Worm (Caenorhabditis elegans): ENCODE data around the gene ash-2.

The ash-2 gene

DNA sequence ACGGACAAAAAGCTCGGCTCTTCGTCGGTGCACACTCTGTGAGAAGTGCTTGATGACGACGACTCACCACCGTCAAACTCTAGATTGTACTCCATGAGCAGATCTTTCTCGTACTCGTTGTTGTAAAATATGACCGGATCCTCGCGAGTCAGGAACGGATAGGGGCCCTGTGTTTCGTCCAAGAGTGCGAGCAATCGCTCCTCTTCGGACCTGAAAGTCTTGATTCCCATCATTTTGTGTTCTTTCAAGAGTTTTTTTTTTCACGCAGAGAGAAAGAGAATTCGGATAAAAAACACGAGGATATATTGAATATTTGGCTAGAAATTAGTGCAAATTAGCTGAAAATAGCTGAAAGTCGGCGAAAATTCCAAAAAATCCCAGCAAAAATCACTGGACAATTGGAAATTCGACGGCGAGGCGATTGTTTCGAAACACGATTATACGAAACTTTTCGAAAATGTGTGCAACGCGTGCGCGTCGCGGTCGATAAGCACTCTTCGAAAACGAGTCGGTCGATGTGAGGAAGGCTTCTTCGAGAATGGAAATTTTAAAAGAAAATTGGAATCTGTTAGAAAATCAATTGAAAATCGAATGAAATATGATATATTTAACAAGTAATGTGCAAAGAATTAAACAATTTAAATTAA is at the start of gene ash-2, which contains the start of gene Y17G7B.20:
ash-2 (plus strand) TSS at position 390 of the 647 bp plus-strand sequence.
Y17G7B.20 (minus strand) TSS at position 396 of the 647 bp plus-strand sequence.
- no peak for TF ChIP-seq dao-5 (tag; optimal IDR thresholded peaks at IDR 0.05)
- TF ChIP-seq him-1 (tag; optimal IDR thresholded peaks at IDR 0.05), result no peak
- no peak for TF ChIP-seq W03F9.2 (tag; optimal IDR thresholded peaks at IDR 0.05)

- TF ChIP-seq dao-5 (tag; optimal IDR thresholded peaks at IDR 0.05), result no peak
- no peak for TF ChIP-seq him-1 (tag; optimal IDR thresholded peaks at IDR 0.05)
- no peak for TF ChIP-seq W03F9.2 (tag; optimal IDR thresholded peaks at IDR 0.05)
Measured at ce11 chrII:11930132-11930531, 49.5 kb upstream of the ash-2 start.

- TF ChIP-seq dao-5 (tag; optimal IDR thresholded peaks at IDR 0.05) (no peak), W03F9.2 (tag; optimal IDR thresholded peaks at IDR 0.05) (no peak), him-1 (tag; optimal IDR thresholded peaks at IDR 0.05) (no peak)
Measured at ce11 chrII:11935266-11935665, 44.4 kb upstream of the ash-2 start, which contains the start of gene lin-29. TSS of gene lin-29 (minus strand) at chrII:11935343.

DNA sequence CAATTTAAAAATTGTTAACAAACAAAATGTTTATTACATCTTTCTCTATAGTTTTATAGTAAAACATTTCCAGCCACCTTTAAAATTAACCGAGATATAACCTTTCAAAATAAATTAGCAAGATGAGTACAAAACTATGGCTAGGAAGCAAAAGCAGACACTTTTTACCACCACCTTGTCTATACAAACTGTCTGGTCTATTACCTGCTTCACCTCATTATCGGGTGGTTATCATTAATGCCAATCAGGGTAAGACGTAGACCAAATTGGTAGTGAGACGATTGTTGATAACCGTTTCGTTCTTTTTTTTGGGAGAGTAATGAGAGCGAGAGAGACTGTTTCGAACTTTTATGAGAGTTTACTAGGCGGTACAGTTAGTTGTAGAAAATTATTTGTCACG is 43.2 kb upstream of the ash-2 start:
- TF ChIP-seq W03F9.2 (tag; optimal IDR thresholded peaks at IDR 0.05) (no peak), him-1 (tag; optimal IDR thresholded peaks at IDR 0.05) (no peak), dao-5 (tag; optimal IDR thresholded peaks at IDR 0.05) (no peak)

- TF ChIP-seq W03F9.2 (tag; optimal IDR thresholded peaks at IDR 0.05), result no peak
- no peak for TF ChIP-seq dao-5 (tag; optimal IDR thresholded peaks at IDR 0.05)
- no peak for TF ChIP-seq him-1 (tag; optimal IDR thresholded peaks at IDR 0.05)
Measured at ce11 chrII:11948459-11948858, 31.2 kb upstream of the ash-2 start, which contains the start of gene W03C9.8. TSS of gene W03C9.8 (plus strand) at chrII:11948759.

- TF ChIP-seq him-1 (tag; optimal IDR thresholded peaks at IDR 0.05), result no peak
- no peak for TF ChIP-seq W03F9.2 (tag; optimal IDR thresholded peaks at IDR 0.05)
- TF ChIP-seq dao-5 (tag; optimal IDR thresholded peaks at IDR 0.05), result no peak
Measured at ce11 chrII:11952963-11953362, 26.7 kb upstream of the ash-2 start.

- TF ChIP-seq him-1 (tag; optimal IDR thresholded peaks at IDR 0.05) (no peak), W03F9.2 (tag; optimal IDR thresholded peaks at IDR 0.05) (no peak), dao-5 (tag; optimal IDR thresholded peaks at IDR 0.05) (no peak)
Measured at ce11 chrII:11954208-11954607, 25.4 kb upstream of the ash-2 start, which contains the start of gene W03C9.6. TSS of gene W03C9.6 (plus strand) at chrII:11954508.

DNA sequence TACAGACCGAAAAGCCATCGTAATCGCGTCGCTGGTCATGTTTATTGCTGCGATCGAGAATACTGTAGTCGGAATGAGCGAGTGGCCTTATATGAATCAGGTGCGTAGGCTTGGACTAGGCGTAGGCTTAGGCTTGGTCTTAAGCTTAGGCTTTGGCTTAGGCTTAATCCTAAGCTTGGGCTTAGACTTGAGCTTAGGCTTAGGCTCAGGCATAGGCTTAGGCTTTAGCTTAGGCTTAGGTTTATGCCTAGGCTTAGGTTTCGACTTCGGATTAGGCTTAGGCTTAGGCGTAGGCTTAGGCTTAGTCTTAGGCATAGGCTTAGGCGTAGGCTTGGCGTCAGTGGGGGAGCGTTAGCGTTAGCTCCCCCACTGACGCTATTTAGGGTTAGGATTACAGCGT is 24.8 kb upstream of the ash-2 start:
- TF ChIP-seq W03F9.2 (tag; optimal IDR thresholded peaks at IDR 0.05), result no peak

ce11 chrII:11958793-11959574 is 20.7 kb upstream of the ash-2 start:
- no peak for TF ChIP-seq dao-5 (tag; optimal IDR thresholded peaks at IDR 0.05)
- no peak for TF ChIP-seq him-1 (tag; optimal IDR thresholded peaks at IDR 0.05)
- no peak for TF ChIP-seq W03F9.2 (tag; optimal IDR thresholded peaks at IDR 0.05)

- TF ChIP-seq him-1 (tag; optimal IDR thresholded peaks at IDR 0.05) (peak; percentile 82), W03F9.2 (tag; optimal IDR thresholded peaks at IDR 0.05) (peak; percentile 31), dao-5 (tag; optimal IDR thresholded peaks at IDR 0.05) (peak; percentile 96)
Measured at ce11 chrII:11960596-11961217, 18.9 kb upstream of the ash-2 start.

ce11 chrII:11962083-11962482 is 17.6 kb upstream of the ash-2 start, which contains the start of the genes W03C9.1 and W03C9.2:
TSS of gene W03C9.1 (minus strand) at chrII:11962128.
TSS of gene W03C9.2 (plus strand) at chrII:11962368.
- TF ChIP-seq W03F9.2 (tag; optimal IDR thresholded peaks at IDR 0.05), result no peak
- no peak for TF ChIP-seq dao-5 (tag; optimal IDR thresholded peaks at IDR 0.05)
- no peak for TF ChIP-seq him-1 (tag; optimal IDR thresholded peaks at IDR 0.05)

DNA sequence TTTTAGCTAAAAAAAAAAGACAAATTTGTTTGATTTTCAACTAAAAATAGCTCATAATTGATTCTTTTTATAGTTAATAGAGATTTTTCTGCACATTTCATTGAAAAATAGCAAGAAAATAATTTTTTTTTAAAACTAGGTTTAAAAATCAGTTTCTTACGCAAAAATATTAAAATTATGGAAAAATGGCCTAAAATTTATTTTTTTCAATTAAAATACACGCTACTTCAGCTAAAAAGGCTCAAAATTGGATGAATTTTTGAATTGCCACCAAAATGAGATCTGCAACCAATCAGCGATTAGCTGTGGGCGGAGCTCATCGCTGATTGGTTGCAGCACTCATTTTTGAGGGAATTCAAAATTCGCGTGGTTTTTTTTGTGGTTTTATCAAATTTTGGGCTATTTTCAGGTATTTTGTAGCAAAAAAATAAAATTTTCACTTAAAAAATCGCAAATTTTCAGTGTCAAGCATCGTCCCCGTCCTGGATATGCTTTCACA is 16.5 kb upstream of the ash-2 start:
- TF ChIP-seq him-1 (tag; optimal IDR thresholded peaks at IDR 0.05) (no peak), dao-5 (tag; optimal IDR thresholded peaks at IDR 0.05) (no peak), W03F9.2 (tag; optimal IDR thresholded peaks at IDR 0.05) (no peak)

DNA sequence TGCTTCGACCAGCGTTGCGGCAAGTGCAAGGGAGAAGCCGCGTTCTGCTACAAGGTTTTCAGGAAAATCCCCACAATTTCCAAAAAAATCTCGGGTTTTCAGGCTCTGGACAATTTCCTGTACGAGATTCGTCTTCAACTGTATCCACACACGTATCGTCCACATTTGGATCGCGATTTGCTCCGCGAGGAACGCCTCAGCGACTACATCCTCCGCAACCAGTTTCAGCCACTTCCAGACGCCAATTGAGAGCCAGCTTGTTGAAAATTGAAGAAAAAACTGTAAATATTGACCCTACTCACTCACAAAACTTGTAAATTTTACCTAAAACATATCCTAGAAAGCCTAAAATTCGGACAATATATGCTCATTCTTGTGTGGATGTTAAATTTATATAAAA is 14.8 kb upstream of the ash-2 start:
- TF ChIP-seq him-1 (tag; optimal IDR thresholded peaks at IDR 0.05), result no peak
- TF ChIP-seq W03F9.2 (tag; optimal IDR thresholded peaks at IDR 0.05), result no peak
- TF ChIP-seq dao-5 (tag; optimal IDR thresholded peaks at IDR 0.05), result no peak

ce11 chrII:11966602-11967001 is 13.0 kb upstream of the ash-2 start, which contains the start of gene rab-7:
TSS of gene rab-7 (minus strand) at chrII:11966931.
- TF ChIP-seq W03F9.2 (tag; optimal IDR thresholded peaks at IDR 0.05), result no peak
- no peak for TF ChIP-seq dao-5 (tag; optimal IDR thresholded peaks at IDR 0.05)
- no peak for TF ChIP-seq him-1 (tag; optimal IDR thresholded peaks at IDR 0.05)
